Fruit fly (Drosophila melanogaster): ENCODE results near the gene TfIIA-L.

The TfIIA-L gene

dm6 chr3R:27228342-27228741 is 22.6 kb upstream of the TfIIA-L start, which contains the start of gene CG42813:
Gene CG42813, minus strand, starts transcription at chr3R:27228561.
- TF ChIP-seq CG7045 (GFP tag; optimal IDR thresholded peaks at IDR 0.05) (no peak), kay (GFP tag; ENCODE audit: borderline replicate concordance) (no peak), Crg-1 (GFP tag; optimal IDR thresholded peaks at IDR 0.05) (no peak), CG7101 (tag; optimal IDR thresholded peaks at IDR 0.05) (no peak), CG11617 (GFP tag; optimal IDR thresholded peaks at IDR 0.05) (no peak), bab1 (GFP tag; optimal IDR thresholded peaks at IDR 0.05) (peak; percentile 82), CG14711 (tag; optimal IDR thresholded peaks at IDR 0.05) (peak; percentile 11), cnc (optimal IDR thresholded peaks at IDR 0.05) (no peak), CG33017 (tag; optimal IDR thresholded peaks at IDR 0.05) (no peak), toe (GFP tag; optimal IDR thresholded peaks at IDR 0.05) (no peak), CG1620 (GFP tag; optimal IDR thresholded peaks at IDR 0.05) (no peak), Clk (GFP tag; optimal IDR thresholded peaks at IDR 0.05) (no peak), CG12768 (GFP tag; optimal IDR thresholded peaks at IDR 0.05) (no peak), ovo (GFP tag; optimal IDR thresholded peaks at IDR 0.05) (no peak), CG5204 (GFP tag; optimal IDR thresholded peaks at IDR 0.05) (no peak), tj (GFP tag; optimal IDR thresholded peaks at IDR 0.05) (no peak), Mnt (GFP tag; optimal IDR thresholded peaks at IDR 0.05) (no peak), pad (GFP tag; optimal IDR thresholded peaks at IDR 0.05) (no peak)

DNA sequence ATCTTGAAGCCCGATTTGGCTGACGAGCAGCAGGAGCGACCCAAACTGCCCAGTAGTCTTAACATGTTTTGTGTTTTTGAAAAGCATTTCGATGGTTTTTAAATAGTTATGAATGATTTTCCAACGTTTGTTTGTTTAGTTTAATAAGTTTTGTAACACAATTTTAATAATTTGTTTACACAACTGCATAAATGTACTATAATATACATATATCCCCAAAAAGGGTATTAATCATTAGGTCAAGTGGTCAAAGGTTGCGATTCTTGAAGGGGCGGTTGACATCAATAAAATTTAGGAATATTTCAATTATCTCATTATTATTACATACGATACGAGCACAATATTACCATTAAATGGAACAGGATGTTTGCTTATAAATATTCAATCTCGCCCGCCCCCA is 21.5 kb upstream of the TfIIA-L start, which contains the start of gene CG42814:
TSS of gene CG42814 (minus strand) at position 101 of the 400 bp plus-strand sequence.
- TF ChIP-seq bab1 (GFP tag; optimal IDR thresholded peaks at IDR 0.05) (no peak), CG5204 (GFP tag; optimal IDR thresholded peaks at IDR 0.05) (no peak), CG7045 (GFP tag; optimal IDR thresholded peaks at IDR 0.05) (no peak), CG33017 (tag; optimal IDR thresholded peaks at IDR 0.05) (no peak), CG1620 (GFP tag; optimal IDR thresholded peaks at IDR 0.05) (no peak), kay (GFP tag; ENCODE audit: borderline replicate concordance) (no peak), cic (GFP tag; optimal IDR thresholded peaks at IDR 0.05) (no peak), tj (GFP tag; optimal IDR thresholded peaks at IDR 0.05) (no peak)

DNA sequence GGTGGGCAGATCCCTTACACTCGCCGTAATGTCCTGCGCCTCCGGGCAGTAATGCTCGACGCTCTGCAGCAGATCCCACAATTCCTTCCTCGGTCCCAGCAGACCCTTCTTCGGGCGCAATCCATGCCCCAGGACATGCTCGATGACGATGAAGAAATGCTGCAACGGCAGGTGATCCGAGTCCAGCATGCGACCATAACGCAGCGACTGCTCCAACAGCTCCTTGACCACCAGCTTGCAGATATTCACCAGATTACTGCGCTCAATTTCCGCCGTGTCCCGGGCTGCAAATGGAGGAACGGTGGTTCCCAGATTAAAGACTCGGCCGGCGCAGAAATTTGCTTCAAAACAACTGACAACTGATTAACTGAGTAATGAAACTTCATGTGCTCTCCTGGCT is 17.5 kb upstream of the TfIIA-L start, which contains the start of gene CG31068:
TSS of gene CG31068 (plus strand) at position 301 of the 400 bp plus-strand sequence.
- TF ChIP-seq CG33017 (tag; optimal IDR thresholded peaks at IDR 0.05) (no peak), cnc (optimal IDR thresholded peaks at IDR 0.05) (no peak), Crg-1 (GFP tag; optimal IDR thresholded peaks at IDR 0.05) (no peak)

- TF ChIP-seq CG5204 (GFP tag; optimal IDR thresholded peaks at IDR 0.05): no peak
- TF ChIP-seq CG11617 (GFP tag; optimal IDR thresholded peaks at IDR 0.05): no peak
- no peak for TF ChIP-seq toe (GFP tag; optimal IDR thresholded peaks at IDR 0.05)
- TF ChIP-seq ovo (GFP tag; optimal IDR thresholded peaks at IDR 0.05): no peak
- no peak for TF ChIP-seq Clk (GFP tag; optimal IDR thresholded peaks at IDR 0.05)
- TF ChIP-seq CG7045 (GFP tag; optimal IDR thresholded peaks at IDR 0.05): no peak
- TF ChIP-seq kay (GFP tag; ENCODE audit: borderline replicate concordance): no peak
- TF ChIP-seq bab1 (GFP tag; optimal IDR thresholded peaks at IDR 0.05): no peak
- TF ChIP-seq tj (GFP tag; optimal IDR thresholded peaks at IDR 0.05): no peak
- TF ChIP-seq CG1620 (GFP tag; optimal IDR thresholded peaks at IDR 0.05): no peak
- no peak for TF ChIP-seq cnc (optimal IDR thresholded peaks at IDR 0.05)
- no peak for TF ChIP-seq CG12768 (GFP tag; optimal IDR thresholded peaks at IDR 0.05)
- TF ChIP-seq Mnt (GFP tag; optimal IDR thresholded peaks at IDR 0.05): no peak
- TF ChIP-seq CG7101 (tag; optimal IDR thresholded peaks at IDR 0.05): no peak
Observed at dm6 chr3R:27237980-27238379, 12.9 kb upstream of the TfIIA-L start.

dm6 chr3R:27238438-27239301 is 12.2 kb upstream of the TfIIA-L start, which contains the start of the genes CG31064 and PolA2:
Gene CG31064, minus strand, starts transcription at chr3R:27239085.
Gene PolA2, plus strand, starts transcription at chr3R:27239163.
- TF ChIP-seq pad (GFP tag; optimal IDR thresholded peaks at IDR 0.05) (peak; percentile 5), CG14711 (tag; optimal IDR thresholded peaks at IDR 0.05) (peak; percentile 55), CG11617 (GFP tag; optimal IDR thresholded peaks at IDR 0.05) (no peak), Clk (GFP tag; optimal IDR thresholded peaks at IDR 0.05) (no peak), Crg-1 (GFP tag; optimal IDR thresholded peaks at IDR 0.05) (peak; percentile 38), cnc (optimal IDR thresholded peaks at IDR 0.05) (no peak), tj (GFP tag; optimal IDR thresholded peaks at IDR 0.05) (no peak), CG12768 (GFP tag; optimal IDR thresholded peaks at IDR 0.05) (no peak), cic (GFP tag; optimal IDR thresholded peaks at IDR 0.05) (peak; percentile 6), CG7045 (GFP tag; optimal IDR thresholded peaks at IDR 0.05) (no peak), ovo (GFP tag; optimal IDR thresholded peaks at IDR 0.05) (no peak), toe (GFP tag; optimal IDR thresholded peaks at IDR 0.05) (no peak), CG7101 (tag; optimal IDR thresholded peaks at IDR 0.05) (no peak), Hr96 (GFP tag; optimal IDR thresholded peaks at IDR 0.05) (no peak), CG33017 (tag; optimal IDR thresholded peaks at IDR 0.05) (no peak), Mnt (GFP tag; optimal IDR thresholded peaks at IDR 0.05) (peak; percentile 34), bab1 (GFP tag; optimal IDR thresholded peaks at IDR 0.05) (peak; percentile 24), CG5204 (GFP tag; optimal IDR thresholded peaks at IDR 0.05) (no peak), kay (GFP tag; ENCODE audit: borderline replicate concordance) (no peak), CG1620 (GFP tag; optimal IDR thresholded peaks at IDR 0.05) (peak; percentile 30)

DNA sequence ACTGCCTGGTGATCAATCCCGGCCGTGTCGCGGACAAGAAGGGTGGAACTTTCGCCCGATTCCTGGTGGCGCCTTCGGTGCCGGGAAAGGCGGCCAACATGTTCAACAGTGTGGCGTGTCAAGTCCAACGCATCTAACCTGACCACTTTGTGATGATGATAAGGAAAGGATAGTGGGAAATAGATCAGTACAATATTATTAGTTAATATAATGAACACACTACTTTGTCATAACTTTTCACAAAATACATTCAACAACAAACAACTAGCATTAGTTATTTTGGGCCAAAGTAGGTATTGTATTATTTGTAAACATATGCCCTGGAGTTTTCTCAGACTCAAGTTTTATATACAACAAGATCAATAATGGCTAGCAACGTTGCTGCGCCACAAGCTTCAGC is 9.9 kb upstream of the TfIIA-L start, which contains the start of gene CG17991:
TSS of gene CG17991 (plus strand) at position 301 of the 400 bp plus-strand sequence.
- TF ChIP-seq CG12768 (GFP tag; optimal IDR thresholded peaks at IDR 0.05) (no peak), ovo (GFP tag; optimal IDR thresholded peaks at IDR 0.05) (no peak), cic (GFP tag; optimal IDR thresholded peaks at IDR 0.05) (no peak), kay (GFP tag; ENCODE audit: borderline replicate concordance) (no peak), Clk (GFP tag; optimal IDR thresholded peaks at IDR 0.05) (no peak), CG33017 (tag; optimal IDR thresholded peaks at IDR 0.05) (no peak), cnc (optimal IDR thresholded peaks at IDR 0.05) (no peak), toe (GFP tag; optimal IDR thresholded peaks at IDR 0.05) (no peak), CG11617 (GFP tag; optimal IDR thresholded peaks at IDR 0.05) (no peak), tj (GFP tag; optimal IDR thresholded peaks at IDR 0.05) (no peak)

Data from whole organism, adult.